Fruit fly (Drosophila melanogaster) whole organism, wandering third instar larva: ENCODE results near the gene CG18231.

Experiments
- Sp1 ChIP-seq: fragments of 200-800 bp; sonication (Bioruptor generic); optimal IDR thresholded peaks from 3 replicates; lab custom pipeline; 2019; ENCODE audit warnings: missing biosample characterization, mild to moderate bottlenecking, missing genetic modification characterization, moderate library complexity
- dl ChIP-seq, 2 experiments: fragments of 175-275, 200-275 bp in 1 of 2; fragments of 200-275 bp in 1 of 2; sonication (Bioruptor generic); optimal IDR thresholded peaks; lab custom pipeline; 2018; ENCODE audit warnings: mild to moderate bottlenecking in 2 of 2, missing biosample characterization in 2 of 2, missing genetic modification characterization in 2 of 2, moderate library complexity in 2 of 2; ENCODE audit not compliant: partially characterized antibody in 2 of 2, insufficient read depth in 1 of 2
- pan ChIP-seq: fragments of >200 bp; optimal IDR thresholded peaks from 2 replicates; lab custom pipeline; 2017
- psq ChIP-seq: fragments of 200-800 bp; sonication (Bioruptor generic); optimal IDR thresholded peaks from 3 replicates; lab custom pipeline; 2017; ENCODE audit warnings: missing biosample characterization, mild to moderate bottlenecking, missing genetic modification characterization, moderate library complexity
- usp ChIP-seq: fragments of >200 bp; optimal IDR thresholded peaks from 2 replicates; lab custom pipeline; 2017; ENCODE audit warnings: missing biosample characterization, missing genetic modification characterization

dm6 chr3L:18638487-18638886 is 31.2 kb downstream of the CG18231 start:
- TF ChIP-seq pan (lab: Kevin White, UChicago), result no peak
- no peak for TF ChIP-seq psq
- TF ChIP-seq Sp1 (GFP tag; lab: Kevin White, UChicago), result no peak
- no peak for TF ChIP-seq dl (GFP tag; optimal IDR thresholded peaks at IDR 0.05; lab: Kevin White, UChicago; ENCODE audit: insufficient read depth in 1 of 2, partially characterized antibody in 2 of 2)
- no peak for TF ChIP-seq usp (GFP tag; lab: Kevin White, UChicago)
